Fruit fly (Drosophila melanogaster): ENCODE data around the gene mah.

mah gene

dm6 chr3R:24938049-24938448 is 9.4 kb upstream of the mah start, which contains the start of gene Osbp (continued):
- no peak for TF ChIP-seq mam (GFP tag; optimal IDR thresholded peaks at IDR 0.05)
- peak; percentile 62; the same call in 1 of the 3 replicates for TF ChIP-seq CG34422 (GFP tag; IDR thresholded peaks at IDR 0.05)
- no peak for TF ChIP-seq Atf3 (GFP tag; optimal IDR thresholded peaks at IDR 0.05)
- peak; percentile 47; the same call in 1 of the 2 replicates for TF ChIP-seq cas (GFP tag; IDR thresholded peaks at IDR 0.05)
- TF ChIP-seq slp2 (GFP tag; optimal IDR thresholded peaks at IDR 0.05), result no peak
- TF ChIP-seq CG1233 (GFP tag; optimal IDR thresholded peaks at IDR 0.05), result no peak
- TF ChIP-seq gfzf (GFP tag; optimal IDR thresholded peaks at IDR 0.05), result peak; percentile 79
- peak; percentile 57; the same call in 2 of the 3 replicates for TF ChIP-seq CG14860 (GFP tag; IDR thresholded peaks at IDR 0.05; ENCODE audit: partially characterized antibody)
- no peak for TF ChIP-seq Nf-YA (GFP tag; IDR thresholded peaks at IDR 0.05)
- no peak for TF ChIP-seq CG31365 (tag; optimal IDR thresholded peaks at IDR 0.05)
- no peak for TF ChIP-seq hth (optimal IDR thresholded peaks at IDR 0.05)
- TF ChIP-seq Elba2 (GFP tag; optimal IDR thresholded peaks at IDR 0.05), result no peak
- no peak for TF ChIP-seq CG4328 (GFP tag; optimal IDR thresholded peaks at IDR 0.05)
- TF ChIP-seq inv (GFP tag; IDR thresholded peaks at IDR 0.05; ENCODE audit: partially characterized antibody), result peak; percentile 48; the same call in 1 of the 2 replicates
- TF ChIP-seq stc (GFP tag; IDR thresholded peaks at IDR 0.05), result no peak
- no peak for TF ChIP-seq peb (GFP tag; IDR thresholded peaks at IDR 0.05)
- peak; percentile 81 for TF ChIP-seq MBD-R2 (GFP tag; IDR thresholded peaks at IDR 0.05)
- no peak for TF ChIP-seq CG13123 (GFP tag; optimal IDR thresholded peaks at IDR 0.05)
- no peak for TF ChIP-seq pita (GFP tag; optimal IDR thresholded peaks at IDR 0.05)
- peak; percentile 62 for TF ChIP-seq CG16813 (GFP tag; IDR thresholded peaks at IDR 0.05; ENCODE audit: partially characterized antibody)
- TF ChIP-seq CG15696 (tag; optimal IDR thresholded peaks at IDR 0.05), result no peak
- no peak for TF ChIP-seq seq (GFP tag; IDR thresholded peaks at IDR 0.05)
- peak; percentile 31; the same call in 1 of the 2 replicates for TF ChIP-seq CG14014 (GFP tag; IDR thresholded peaks at IDR 0.05)
- TF ChIP-seq gce (GFP tag; IDR thresholded peaks at IDR 0.05), result 0 out of 3 replicates have a peak, but pooled peaks have one; percentile 5
- TF ChIP-seq CG34224 (GFP tag; IDR thresholded peaks at IDR 0.05; ENCODE audit: partially characterized antibody), result peak; percentile 64
- no peak for TF ChIP-seq tio (GFP tag; optimal IDR thresholded peaks at IDR 0.05)
- peak; percentile 79 for TF ChIP-seq CG9797 (GFP tag; optimal IDR thresholded peaks at IDR 0.05)
- no peak for TF ChIP-seq Hmx (GFP tag; optimal IDR thresholded peaks at IDR 0.05)
- TF ChIP-seq vvl (GFP tag; IDR thresholded peaks at IDR 0.05), result no peak
- TF ChIP-seq Ets65A (GFP tag), result no peak
- no peak for TF ChIP-seq Poxn (GFP tag; IDR thresholded peaks at IDR 0.05)
- no peak for TF ChIP-seq CG4707 (GFP tag; optimal IDR thresholded peaks at IDR 0.05)
- no peak for TF ChIP-seq CG4282 (GFP tag; optimal IDR thresholded peaks at IDR 0.05)
- TF ChIP-seq phol (tag; optimal IDR thresholded peaks at IDR 0.05), result peak; percentile 17
- TF ChIP-seq Adf1 (GFP tag; IDR thresholded peaks at IDR 0.05), result no peak
- no peak for TF ChIP-seq CG18764 (GFP tag; optimal IDR thresholded peaks at IDR 0.05)
- no peak for TF ChIP-seq CG3407 (GFP tag; optimal IDR thresholded peaks at IDR 0.05)
- peak; percentile 41; the same call in 2 of the 3 replicates for TF ChIP-seq row (GFP tag; IDR thresholded peaks at IDR 0.05)
- TF ChIP-seq lbe (GFP tag; optimal IDR thresholded peaks at IDR 0.05), result no peak
- TF ChIP-seq CG30431 (GFP tag; optimal IDR thresholded peaks at IDR 0.05), result no peak
- no peak for TF ChIP-seq HHEX (GFP tag; optimal IDR thresholded peaks at IDR 0.05)
- TF ChIP-seq salm (tag; optimal IDR thresholded peaks at IDR 0.05), result no peak
- TF ChIP-seq oc (tag; optimal IDR thresholded peaks at IDR 0.05), result no peak
- TF ChIP-seq tll (GFP tag; optimal IDR thresholded peaks at IDR 0.05), result no peak
- TF ChIP-seq ash1 (GFP tag; optimal IDR thresholded peaks at IDR 0.05), result no peak
- TF ChIP-seq HLHmδ (GFP tag; optimal IDR thresholded peaks at IDR 0.05), result peak; percentile 7
- TF ChIP-seq CG10209 (GFP tag; optimal IDR thresholded peaks at IDR 0.05), result no peak
- TF ChIP-seq CG1603 (tag; optimal IDR thresholded peaks at IDR 0.05), result no peak
- peak; percentile 57; the same call in 2 of the 3 replicates for TF ChIP-seq HLH4C (GFP tag; IDR thresholded peaks at IDR 0.05; ENCODE audit: partially characterized antibody)
- TF ChIP-seq CG30020 (tag; optimal IDR thresholded peaks at IDR 0.05), result no peak
- no peak for TF ChIP-seq shn (GFP tag; optimal IDR thresholded peaks at IDR 0.05)

Data from whole organism, embryonic.